Worm (Caenorhabditis elegans) whole organism, L3 larva: ENCODE measurements around the gene scyl-1.

Experiments used
- R02D3.7 ChIP-seq: fragments of 150-350 bp; optimal IDR thresholded peaks from 2 replicates; lab custom pipeline; 2014; ENCODE audit warnings: missing biosample characterization, missing genetic modification characterization
- aly-2 ChIP-seq: fragments of 150-350 bp; optimal IDR thresholded peaks from 2 replicates; lab custom pipeline; 2014; ENCODE audit warnings: missing biosample characterization, missing genetic modification characterization
- ama-1 ChIP-seq: fragments of 150-350 bp; optimal IDR thresholded peaks from 2 replicates; lab custom pipeline; 2018
- ceh-28 ChIP-seq: fragments of 150-350 bp; optimal IDR thresholded peaks from 2 replicates; lab custom pipeline; 2014; ENCODE audit warnings: missing biosample characterization, missing genetic modification reagents, missing genetic modification characterization
- ceh-82 ChIP-seq: fragments of 150-350 bp; optimal IDR thresholded peaks from 2 replicates; lab custom pipeline; 2014; ENCODE audit warnings: missing biosample characterization, missing genetic modification characterization
- daf-12 ChIP-seq: fragments of 150-350 bp; optimal IDR thresholded peaks from 2 replicates; lab custom pipeline; 2014; ENCODE audit warnings: missing biosample characterization, missing genetic modification reagents, missing genetic modification characterization
- egl-5 ChIP-seq: fragments of 150-350 bp; optimal IDR thresholded peaks from 2 replicates; lab custom pipeline; 2017; ENCODE audit warnings: missing biosample characterization, missing genetic modification reagents, missing genetic modification characterization, inconsistent platforms
- elt-1 ChIP-seq: fragments of 150-350 bp; optimal IDR thresholded peaks from 2 replicates; lab custom pipeline; 2014; ENCODE audit warnings: missing biosample characterization, missing genetic modification characterization
- elt-2 ChIP-seq: sonication (generic microtip); optimal IDR thresholded peaks from 2 replicates; lab custom pipeline; 2016; ENCODE audit warnings: missing genetic modification reagents, mild to moderate bottlenecking, missing genetic modification characterization, missing compliant biosample characterization
- elt-3 ChIP-seq, 3 experiments: fragments of 150-350 bp in 1 of 3; sonication (generic microtip) in 2 of 3; optimal IDR thresholded peaks; 2 replicates in 2 of 3; 4 replicates in 1 of 3; lab custom pipeline; 2014 to 2017; ENCODE audit warnings: missing biosample characterization in 3 of 3, missing genetic modification characterization in 3 of 3
- fkh-10 ChIP-seq: sonication (generic microtip); optimal IDR thresholded peaks from 2 replicates; lab custom pipeline; 2017; ENCODE audit warnings: missing biosample characterization, missing genetic modification reagents, missing genetic modification characterization
- fos-1 ChIP-seq: fragments of 150-350 bp; optimal IDR thresholded peaks from 2 replicates; lab custom pipeline; 2014; ENCODE audit warnings: missing biosample characterization, missing genetic modification characterization
- hmg-11 ChIP-seq: sonication (generic microtip); optimal IDR thresholded peaks from 2 replicates; lab custom pipeline; 2016; ENCODE audit warnings: missing genetic modification characterization, missing compliant biosample characterization
- jun-1 ChIP-seq: fragments of 150-350 bp; optimal IDR thresholded peaks from 2 replicates; lab custom pipeline; 2014; ENCODE audit warnings: missing biosample characterization, missing genetic modification reagents, missing genetic modification characterization
- lin-15B ChIP-seq: fragments of 150-350 bp; optimal IDR thresholded peaks from 2 replicates; lab custom pipeline; 2014; ENCODE audit warnings: missing biosample characterization, missing genetic modification characterization
- lin-39 ChIP-seq: fragments of 150-350 bp; optimal IDR thresholded peaks from 2 replicates; lab custom pipeline; 2018; ENCODE audit warnings: missing biosample characterization, missing genetic modification reagents, missing genetic modification characterization
- lsy-12 ChIP-seq: sonication (generic microtip); optimal IDR thresholded peaks from 2 replicates; lab custom pipeline; 2016; ENCODE audit warnings: mild to moderate bottlenecking, missing genetic modification characterization, missing compliant biosample characterization
- nhr-11 ChIP-seq: fragments of 150-350 bp; optimal IDR thresholded peaks from 2 replicates; lab custom pipeline; 2014; ENCODE audit warnings: missing biosample characterization, missing genetic modification characterization
- nhr-23 ChIP-seq: fragments of 150-350 bp; optimal IDR thresholded peaks from 2 replicates; lab custom pipeline; 2014; ENCODE audit warnings: missing biosample characterization, missing genetic modification reagents, missing genetic modification characterization
- nhr-237 ChIP-seq: fragments of 150-350 bp; optimal IDR thresholded peaks from 2 replicates; lab custom pipeline; 2014; ENCODE audit warnings: missing biosample characterization, missing genetic modification characterization
- nhr-25 ChIP-seq: sonication (generic microtip); optimal IDR thresholded peaks from 2 replicates; lab custom pipeline; 2017; ENCODE audit warnings: missing biosample characterization, missing genetic modification characterization
- nhr-28 ChIP-seq: fragments of 150-350 bp; optimal IDR thresholded peaks from 2 replicates; lab custom pipeline; 2014; ENCODE audit warnings: missing biosample characterization, missing genetic modification characterization
- nhr-43 ChIP-seq: sonication (generic microtip); optimal IDR thresholded peaks from 2 replicates; lab custom pipeline; 2016; ENCODE audit warnings: mild to moderate bottlenecking, missing genetic modification characterization, missing compliant biosample characterization; ENCODE audit not compliant: poor library complexity, severe bottlenecking
- nhr-67 ChIP-seq: fragments of 150-350 bp; optimal IDR thresholded peaks from 2 replicates; lab custom pipeline; 2014; ENCODE audit warnings: missing biosample characterization, missing genetic modification characterization
- nhr-76 ChIP-seq: fragments of 150-350 bp; sonication (generic microtip); optimal IDR thresholded peaks from 5 replicates; lab custom pipeline; 2014; ENCODE audit warnings: missing biosample characterization, missing genetic modification characterization
- nhr-77 ChIP-seq: fragments of 150-350 bp; optimal IDR thresholded peaks from 2 replicates; lab custom pipeline; 2014; ENCODE audit warnings: missing biosample characterization, missing genetic modification characterization
- pha-4 ChIP-seq: fragments of 150-350 bp; optimal IDR thresholded peaks from 2 replicates; lab custom pipeline; 2014; ENCODE audit warnings: missing biosample characterization, missing genetic modification reagents, missing genetic modification characterization
- pqm-1 ChIP-seq: fragments of 150-350 bp; optimal IDR thresholded peaks from 2 replicates; lab custom pipeline; 2017; ENCODE audit warnings: missing biosample characterization, missing genetic modification characterization, inconsistent platforms
- sea-2 ChIP-seq: fragments of 150-350 bp; sonication (generic microtip); optimal IDR thresholded peaks from 4 replicates; lab custom pipeline; 2014; ENCODE audit warnings: missing biosample characterization, missing genetic modification reagents, missing genetic modification characterization
- skn-1 ChIP-seq: fragments of 150-350 bp; optimal IDR thresholded peaks from 2 replicates; lab custom pipeline; 2014; ENCODE audit warnings: missing biosample characterization, missing genetic modification characterization
- snpc-4 ChIP-seq: fragments of 150-350 bp; optimal IDR thresholded peaks from 2 replicates; lab custom pipeline; 2014; ENCODE audit warnings: missing biosample characterization, missing genetic modification characterization
- tbx-2 ChIP-seq: sonication (generic microtip); optimal IDR thresholded peaks from 2 replicates; lab custom pipeline; 2016; ENCODE audit warnings: mild to moderate bottlenecking, missing genetic modification characterization, missing compliant biosample characterization
- unc-39 ChIP-seq: sonication (generic microtip); optimal IDR thresholded peaks from 4 replicates; lab custom pipeline; 2017; ENCODE audit warnings: missing biosample characterization, missing genetic modification characterization
- zag-1 ChIP-seq: fragments of 150-350 bp; optimal IDR thresholded peaks from 2 replicates; lab custom pipeline; 2014; ENCODE audit warnings: missing biosample characterization, missing genetic modification characterization
- ztf-11 ChIP-seq: fragments of 150-350 bp; optimal IDR thresholded peaks from 2 replicates; lab custom pipeline; 2014; ENCODE audit warnings: missing biosample characterization, missing genetic modification characterization
- ztf-4 ChIP-seq: fragments of 150-350 bp; optimal IDR thresholded peaks from 2 replicates; lab custom pipeline; 2014; ENCODE audit warnings: missing biosample characterization, missing genetic modification characterization

The scyl-1 gene

DNA sequence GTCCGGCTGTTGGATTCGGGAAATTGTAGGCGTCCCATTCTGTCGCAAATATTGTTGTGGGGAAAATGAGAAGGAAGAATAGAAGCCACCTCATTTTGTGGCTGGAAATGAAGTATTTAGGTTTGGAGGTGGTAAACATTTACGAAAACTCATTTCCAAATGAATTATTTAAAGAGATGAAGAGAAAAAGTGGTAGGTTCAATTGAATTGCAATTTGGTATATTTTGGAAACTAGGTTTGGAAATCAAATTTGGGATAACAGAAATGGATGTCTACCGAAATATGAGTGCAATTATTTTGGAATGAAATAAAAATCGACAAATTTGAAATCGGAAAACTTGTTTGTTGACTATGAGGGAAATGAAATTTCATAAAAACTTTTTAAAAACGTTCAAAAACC, 32.7 kb downstream of the scyl-1 start, which contains the start of gene F15B9.10:
TSS of gene F15B9.10 (minus strand) at position 101 of the 400 bp plus-strand sequence.
- TF ChIP-seq ztf-11 (tag; lab: Kevin White, UChicago) (no peak), snpc-4 (tag; lab: Kevin White, UChicago) (no peak), nhr-23 (tag; lab: Kevin White, UChicago) (no peak)

DNA sequence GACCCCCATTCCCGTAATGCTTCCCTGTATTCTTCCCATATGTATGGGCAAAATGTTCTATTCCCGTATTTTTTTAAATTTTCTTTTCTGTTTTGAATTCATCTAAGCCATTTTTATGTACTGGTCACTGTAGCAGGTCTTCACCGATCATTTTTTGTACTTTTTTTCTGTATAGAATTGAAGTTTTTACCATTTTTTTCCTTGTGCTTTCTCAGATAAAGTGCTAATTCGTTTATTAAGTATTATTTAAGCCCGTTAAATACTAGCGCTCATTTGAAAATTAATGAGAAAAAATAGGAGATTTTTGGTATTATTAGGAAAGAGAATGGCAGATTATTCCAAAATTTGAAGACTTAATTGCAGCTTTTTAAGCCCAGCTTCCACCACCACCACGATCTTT, 34.8 kb downstream of the scyl-1 start:
- TF ChIP-seq daf-12 (tag; lab: Kevin White, UChicago): no peak
- no peak for TF ChIP-seq nhr-237
- TF ChIP-seq skn-1: no peak
- TF ChIP-seq fos-1 (tag; lab: Kevin White, UChicago): no peak
- TF ChIP-seq ama-1 (lab: Kevin White, UChicago): no peak
- TF ChIP-seq nhr-77 (tag; lab: Kevin White, UChicago): no peak
- TF ChIP-seq sea-2: no peak
- no peak for TF ChIP-seq aly-2 (tag; lab: Kevin White, UChicago)
- no peak for TF ChIP-seq nhr-76 (tag; lab: Kevin White, UChicago)
- no peak for TF ChIP-seq nhr-25 (tag; lab: Kevin White, UChicago)
- TF ChIP-seq elt-2 (tag; lab: Kevin White, UChicago): no peak
- TF ChIP-seq pqm-1 (tag; lab: Kevin White, UChicago): no peak
- no peak for TF ChIP-seq nhr-67 (tag; lab: Kevin White, UChicago)

DNA sequence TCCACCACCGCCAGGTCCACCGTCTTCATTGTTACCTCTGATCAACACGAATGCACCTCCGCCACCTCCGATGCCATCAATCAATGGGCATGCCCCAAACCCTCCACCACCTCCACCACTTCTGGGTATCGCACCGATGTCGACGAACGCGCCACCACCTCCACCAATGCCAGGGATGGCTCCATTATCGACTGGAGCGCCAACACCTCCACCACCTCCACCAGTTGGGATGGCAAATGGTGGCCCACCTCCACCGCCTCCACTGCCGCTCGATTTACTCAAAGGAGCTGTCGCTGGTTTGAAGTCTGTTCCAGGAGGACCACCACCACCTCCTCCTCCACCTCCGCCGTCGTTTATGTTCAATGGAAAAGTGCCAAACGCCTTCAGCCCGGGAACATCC, 37.1 kb downstream of the scyl-1 start:
- TF ChIP-seq ceh-82 (tag; lab: Kevin White, UChicago): no peak
- TF ChIP-seq, all 47 proteins: peak for 0

DNA sequence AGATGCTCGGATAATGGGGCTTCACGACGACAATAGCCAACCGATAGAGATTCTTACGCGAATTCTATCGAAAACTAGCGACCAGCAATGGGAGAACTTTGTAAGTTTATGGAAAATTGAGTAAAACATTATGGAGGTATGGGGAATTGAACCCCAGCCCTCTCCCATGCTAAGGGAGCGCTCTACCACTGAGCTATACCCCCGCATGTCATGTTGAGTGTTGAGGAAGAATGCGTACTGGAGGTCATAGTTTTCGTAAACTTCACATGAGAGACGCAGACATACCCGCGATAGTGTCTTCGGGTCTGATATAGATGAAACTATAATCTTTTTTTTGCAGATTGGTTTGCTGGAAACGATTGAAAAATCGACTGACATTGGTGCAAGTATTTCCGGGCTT, 38.1 kb downstream of the scyl-1 start:
- TF ChIP-seq unc-39 (tag; lab: Kevin White, UChicago) (no peak), elt-1 (no peak), jun-1 (tag; lab: Kevin White, UChicago) (peak; percentile 34), skn-1 (peak; percentile 11), sea-2 (no peak), nhr-23 (tag; lab: Kevin White, UChicago) (peak; percentile 41), ztf-11 (tag; lab: Kevin White, UChicago) (no peak), pqm-1 (tag; lab: Kevin White, UChicago) (peak; percentile 9), nhr-67 (tag; lab: Kevin White, UChicago) (no peak), tbx-2 (peak; percentile 43), snpc-4 (tag; lab: Kevin White, UChicago) (peak; percentile 36), ceh-28 (no peak), lin-39 (tag; lab: Kevin White, UChicago) (peak; percentile 85), nhr-11 (tag; lab: Kevin White, UChicago) (no peak), fkh-10 (GFP tag; lab: Kevin White, UChicago) (no peak), nhr-25 (tag; lab: Kevin White, UChicago) (peak; percentile 75), nhr-237 (no peak), pha-4 (peak; percentile 66), R02D3.7 (tag; lab: Kevin White, UChicago) (no peak), elt-3 (tag; optimal IDR thresholded peaks at IDR 0.05; lab: Kevin White, UChicago) (no peak), hmg-11 (peak; percentile 88), lin-15B (tag; lab: Kevin White, UChicago) (peak; percentile 26), lsy-12 (tag; lab: Kevin White, UChicago) (peak; percentile 52), fos-1 (tag; lab: Kevin White, UChicago) (no peak), nhr-76 (tag; lab: Kevin White, UChicago) (no peak), elt-2 (tag; lab: Kevin White, UChicago) (peak; percentile 61), ama-1 (lab: Kevin White, UChicago) (no peak), nhr-28 (tag; lab: Kevin White, UChicago) (no peak), zag-1 (tag; lab: Kevin White, UChicago) (no peak), egl-5 (tag; lab: Kevin White, UChicago) (no peak), nhr-43 (peak; percentile 89), daf-12 (tag; lab: Kevin White, UChicago) (no peak), ztf-4 (peak; percentile 2)
- TF ChIP-seq, all 47 proteins: peak for 15

DNA sequence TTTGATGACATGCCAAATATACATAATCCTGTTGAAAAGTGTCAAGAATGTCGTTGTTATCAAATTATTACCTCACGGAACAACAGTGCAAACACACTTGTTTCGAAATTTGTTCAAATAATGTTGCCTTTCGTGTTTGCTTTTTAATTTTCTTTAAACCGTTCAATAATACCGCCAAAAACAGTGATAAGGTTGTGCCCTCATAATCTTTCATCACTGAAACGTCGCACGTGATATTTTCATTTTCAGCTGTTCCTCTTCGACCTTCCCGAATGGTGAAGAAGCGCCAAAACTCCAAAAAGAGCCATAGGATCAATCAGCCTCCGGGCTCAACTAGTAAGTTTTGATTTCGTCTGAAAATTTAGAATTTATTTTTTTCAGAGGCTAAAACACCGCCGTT, 39.5 kb downstream of the scyl-1 start, which contains the start of gene inft-2:
TSS of gene inft-2 (plus strand) at position 248 of the 400 bp plus-strand sequence.
- no peak for TF ChIP-seq hmg-11
- no peak for TF ChIP-seq daf-12 (tag; lab: Kevin White, UChicago)
- peak; percentile 61 for TF ChIP-seq elt-2 (tag; lab: Kevin White, UChicago)
- TF ChIP-seq unc-39 (tag; lab: Kevin White, UChicago): no peak
- TF ChIP-seq ama-1 (lab: Kevin White, UChicago): no peak
- TF ChIP-seq pha-4: peak; percentile 12
- TF ChIP-seq sea-2: no peak
- TF ChIP-seq pqm-1 (tag; lab: Kevin White, UChicago): peak; percentile 27
